Worm (Caenorhabditis elegans) whole organism, L1 larva: ENCODE results near the gene twk-32.

Experiments used
- C16A3.4 ChIP-seq: fragments of 150-350 bp; optimal IDR thresholded peaks from 2 replicates; lab custom pipeline; 2014; ENCODE audit warnings: missing biosample characterization, missing genetic modification characterization
- aha-1 ChIP-seq: fragments of 150-350 bp; optimal IDR thresholded peaks from 2 replicates; lab custom pipeline; 2014; ENCODE audit warnings: missing biosample characterization, missing genetic modification characterization
- aly-2 ChIP-seq: fragments of 150-350 bp; optimal IDR thresholded peaks from 2 replicates; lab custom pipeline; 2014; ENCODE audit warnings: missing biosample characterization, missing genetic modification characterization
- ama-1 ChIP-seq: fragments of 150-350 bp; optimal IDR thresholded peaks from 2 replicates; lab custom pipeline; 2014
- blmp-1 ChIP-seq: fragments of 150-350 bp; optimal IDR thresholded peaks from 2 replicates; lab custom pipeline; 2014; ENCODE audit warnings: missing biosample characterization, missing genetic modification characterization
- ceh-63 ChIP-seq: fragments of 200-800 bp; sonication (Bioruptor generic); optimal IDR thresholded peaks from 2 replicates; lab custom pipeline; 2018; ENCODE audit warnings: mild to moderate bottlenecking, missing genetic modification characterization, missing compliant biosample characterization
- ceh-82 ChIP-seq, 3 experiments: fragments of 150-350 bp in 1 of 3; sonication (generic microtip) in 2 of 3; optimal IDR thresholded peaks; 2 replicates each; lab custom pipeline; 2014 to 2017; ENCODE audit warnings: missing biosample characterization in 3 of 3, missing genetic modification characterization in 3 of 3
- ceh-88 ChIP-seq: fragments of 200-800 bp; sonication (Bioruptor generic); IDR thresholded peaks from 2 replicates; pipeline ENCODE4 v1.3.6; 2022; ENCODE audit warnings: missing genetic modification characterization, missing compliant biosample characterization
- ceh-90 ChIP-seq: sonication (generic microtip); optimal IDR thresholded peaks from 2 replicates; lab custom pipeline; 2016; ENCODE audit warnings: missing genetic modification characterization, missing compliant biosample characterization
- ces-1 ChIP-seq: fragments of 150-350 bp; optimal IDR thresholded peaks from 2 replicates; lab custom pipeline; 2014; ENCODE audit warnings: missing biosample characterization, missing genetic modification reagents, missing genetic modification characterization
- dsc-1 ChIP-seq: sonication (generic microtip); optimal IDR thresholded peaks from 2 replicates; lab custom pipeline; 2016; ENCODE audit warnings: mild to moderate bottlenecking, missing genetic modification characterization, missing compliant biosample characterization
- efl-1 ChIP-seq, 4 experiments: fragments of 150-350 bp; optimal IDR thresholded peaks in 3 of 4; peaks in 1 of 4; 1 replicate in 1 of 4; 2 replicates in 3 of 4; lab custom pipeline; 2014; ENCODE audit warnings: missing biosample characterization in 2 of 4, missing genetic modification characterization in 2 of 4, missing genetic modification reagents in 2 of 4
- efl-3 ChIP-seq: fragments of 200-800 bp; sonication (Bioruptor generic); optimal IDR thresholded peaks from 2 replicates; lab custom pipeline; 2018; ENCODE audit warnings: mild to moderate bottlenecking, missing genetic modification characterization, missing compliant biosample characterization
- egl-13 ChIP-seq: sonication (generic microtip); optimal IDR thresholded peaks from 2 replicates; lab custom pipeline; 2016; ENCODE audit warnings: missing genotype, missing genetic modification reagents, missing genetic modification characterization, missing compliant biosample characterization
- egl-27 ChIP-seq, 2 experiments: fragments of 150-350 bp in 1 of 2; sonication (generic microtip); optimal IDR thresholded peaks; 3 replicates each; lab custom pipeline; 2017 to 2018; ENCODE audit warnings: missing biosample characterization in 2 of 2, missing genetic modification characterization in 2 of 2, missing genetic modification reagents in 2 of 2
- elt-3 ChIP-seq, 6 experiments: fragments of 150-350 bp in 1 of 6; sonication (generic microtip); optimal IDR thresholded peaks; 2 replicates each; lab custom pipeline; 2017 to 2018; ENCODE audit warnings: missing biosample characterization in 6 of 6, missing genetic modification characterization in 6 of 6, inconsistent platforms in 1 of 6
- ets-5 ChIP-seq: fragments of 200-800 bp; sonication (Bioruptor generic); IDR thresholded peaks from 2 replicates; pipeline ENCODE4 v1.3.6; 2022; ENCODE audit warnings: missing genetic modification characterization, missing compliant biosample characterization
- fkh-4 ChIP-seq: sonication (generic microtip); optimal IDR thresholded peaks from 2 replicates; lab custom pipeline; 2016; ENCODE audit warnings: missing compliant biosample characterization, missing genetic modification characterization, borderline replicate concordance
- fkh-8 ChIP-seq: sonication (generic microtip); optimal IDR thresholded peaks from 2 replicates; lab custom pipeline; 2016; ENCODE audit warnings: mild to moderate bottlenecking, missing genetic modification characterization, missing compliant biosample characterization
- fos-1 ChIP-seq: fragments of 150-350 bp; optimal IDR thresholded peaks from 2 replicates; lab custom pipeline; 2014; ENCODE audit warnings: missing biosample characterization, missing genetic modification characterization
- hlh-17 ChIP-seq: fragments of 200-800 bp; sonication (Bioruptor generic); optimal IDR thresholded peaks from 2 replicates; lab custom pipeline; 2018; ENCODE audit warnings: missing genetic modification characterization, mild to moderate bottlenecking, missing compliant biosample characterization, moderate library complexity, borderline replicate concordance
- hlh-4 ChIP-seq: sonication (generic microtip); optimal IDR thresholded peaks from 2 replicates; lab custom pipeline; 2016; ENCODE audit warnings: mild to moderate bottlenecking, missing genetic modification characterization, missing compliant biosample characterization
- jun-1 ChIP-seq: fragments of 150-350 bp; optimal IDR thresholded peaks from 2 replicates; lab custom pipeline; 2014; ENCODE audit warnings: missing biosample characterization, missing genetic modification reagents, missing genetic modification characterization
- lin-13 ChIP-seq: fragments of 150-350 bp; optimal IDR thresholded peaks from 2 replicates; lab custom pipeline; 2014; ENCODE audit warnings: missing biosample characterization, missing genetic modification reagents, missing genetic modification characterization
- lin-14 ChIP-seq: fragments of 200-800 bp; sonication (Bioruptor generic); optimal IDR thresholded peaks from 2 replicates; lab custom pipeline; 2018; ENCODE audit warnings: mild to moderate bottlenecking, missing genetic modification characterization, moderate library complexity, missing compliant biosample characterization
- lin-39 ChIP-seq: fragments of 150-350 bp; optimal IDR thresholded peaks from 2 replicates; lab custom pipeline; 2014; ENCODE audit warnings: missing biosample characterization, missing genetic modification reagents, missing genetic modification characterization
- lir-3 ChIP-seq: sonication (generic microtip); optimal IDR thresholded peaks from 2 replicates; lab custom pipeline; 2016; ENCODE audit warnings: mild to moderate bottlenecking, missing genetic modification characterization, moderate library complexity, missing compliant biosample characterization; ENCODE audit not compliant: poor library complexity
- lsy-2 ChIP-seq, 2 experiments: fragments of 150-350 bp; optimal IDR thresholded peaks; 2 replicates each; lab custom pipeline; 2014; ENCODE audit warnings: missing biosample characterization in 2 of 2, missing genetic modification characterization in 2 of 2
- mab-9 ChIP-seq: fragments of 200-800 bp; sonication (Bioruptor generic); IDR thresholded peaks from 2 replicates; pipeline ENCODE4 v1.3.6; 2022; ENCODE audit warnings: missing genetic modification reagents, missing genetic modification characterization, missing compliant biosample characterization
- mef-2 ChIP-seq: fragments of 150-350 bp; optimal IDR thresholded peaks from 2 replicates; lab custom pipeline; 2014; ENCODE audit warnings: missing biosample characterization, missing genetic modification characterization
- mep-1 ChIP-seq: fragments of 150-350 bp; optimal IDR thresholded peaks from 2 replicates; lab custom pipeline; 2014; ENCODE audit warnings: missing biosample characterization, missing genetic modification characterization
- nhr-11 ChIP-seq: fragments of 150-350 bp; optimal IDR thresholded peaks from 2 replicates; lab custom pipeline; 2014; ENCODE audit warnings: missing biosample characterization, missing genetic modification characterization
- nhr-19 ChIP-seq: fragments of 200-800 bp; sonication (Bioruptor generic); conservative IDR thresholded peaks from 2 replicates; pipeline ENCODE4 v1.3.6; 2022; ENCODE audit warnings: missing genetic modification characterization, missing compliant biosample characterization
- nhr-237 ChIP-seq: fragments of 150-350 bp; optimal IDR thresholded peaks from 2 replicates; lab custom pipeline; 2014; ENCODE audit warnings: missing biosample characterization, missing genetic modification characterization
- nhr-47 ChIP-seq: sonication (generic microtip); optimal IDR thresholded peaks from 2 replicates; lab custom pipeline; 2016; ENCODE audit warnings: mild to moderate bottlenecking, missing genetic modification characterization, moderate library complexity, missing compliant biosample characterization
- nhr-71 ChIP-seq: sonication (generic microtip); optimal IDR thresholded peaks from 2 replicates; lab custom pipeline; 2016; ENCODE audit warnings: mild to moderate bottlenecking, missing genetic modification characterization, moderate library complexity, missing compliant biosample characterization
- nhr-84 ChIP-seq: sonication (generic microtip); optimal IDR thresholded peaks from 2 replicates; lab custom pipeline; 2017; ENCODE audit warnings: missing biosample characterization, missing genetic modification characterization
- nhr-85 ChIP-seq: sonication (generic microtip); peaks from one replicate; lab custom pipeline; 2016; ENCODE audit warnings: missing genetic modification characterization, inconsistent platforms, missing compliant biosample characterization
- pqm-1 ChIP-seq: sonication (generic microtip); optimal IDR thresholded peaks from 3 replicates; lab custom pipeline; 2017; ENCODE audit warnings: missing biosample characterization, missing genetic modification characterization
- rnt-1 ChIP-seq: sonication (generic microtip); optimal IDR thresholded peaks from 2 replicates; lab custom pipeline; 2016; ENCODE audit warnings: mild to moderate bottlenecking, missing genetic modification characterization, moderate library complexity, missing compliant biosample characterization
- skn-1 ChIP-seq: fragments of 150-350 bp; optimal IDR thresholded peaks from 2 replicates; lab custom pipeline; 2014; ENCODE audit warnings: missing biosample characterization, missing genetic modification characterization
- snpc-4 ChIP-seq: fragments of 150-350 bp; optimal IDR thresholded peaks from 2 replicates; lab custom pipeline; 2014; ENCODE audit warnings: missing biosample characterization, missing genetic modification characterization
- sox-4 ChIP-seq: sonication (generic microtip); optimal IDR thresholded peaks from 2 replicates; lab custom pipeline; 2016; ENCODE audit warnings: missing genetic modification characterization, missing compliant biosample characterization
- sptf-1 ChIP-seq: fragments of 150-350 bp; optimal IDR thresholded peaks from 2 replicates; lab custom pipeline; 2014; ENCODE audit warnings: missing biosample characterization, missing genetic modification characterization
- sup-37 ChIP-seq: fragments of 200-800 bp; sonication (Bioruptor generic); optimal IDR thresholded peaks from 2 replicates; lab custom pipeline; 2018; ENCODE audit warnings: mild to moderate bottlenecking, missing genetic modification characterization, missing compliant biosample characterization
- swsn-7 ChIP-seq: sonication (generic microtip); optimal IDR thresholded peaks from 2 replicates; lab custom pipeline; 2016; ENCODE audit warnings: missing genetic modification characterization, missing compliant biosample characterization
- tlp-1 ChIP-seq: fragments of 150-350 bp; optimal IDR thresholded peaks from 2 replicates; lab custom pipeline; 2014; ENCODE audit warnings: missing biosample characterization, missing genetic modification characterization
- unc-30 ChIP-seq: sonication (generic microtip); optimal IDR thresholded peaks from 2 replicates; lab custom pipeline; 2017; ENCODE audit warnings: missing biosample characterization, missing genetic modification characterization
- unc-62 ChIP-seq: fragments of 150-350 bp; optimal IDR thresholded peaks from 2 replicates; lab custom pipeline; 2014; ENCODE audit warnings: missing biosample characterization, missing genetic modification reagents, missing genetic modification characterization
- vab-15 ChIP-seq: sonication (generic microtip); optimal IDR thresholded peaks from 2 replicates; lab custom pipeline; 2017; ENCODE audit warnings: missing genotype, mild to moderate bottlenecking, missing genetic modification characterization, missing compliant biosample characterization
- ztf-11 ChIP-seq, 2 experiments: sonication (generic microtip); optimal IDR thresholded peaks; 2 replicates each; lab custom pipeline; 2016 to 2017; ENCODE audit warnings: missing genetic modification characterization in 2 of 2, missing biosample characterization in 1 of 2, missing compliant biosample characterization in 1 of 2

Gene twk-32

DNA sequence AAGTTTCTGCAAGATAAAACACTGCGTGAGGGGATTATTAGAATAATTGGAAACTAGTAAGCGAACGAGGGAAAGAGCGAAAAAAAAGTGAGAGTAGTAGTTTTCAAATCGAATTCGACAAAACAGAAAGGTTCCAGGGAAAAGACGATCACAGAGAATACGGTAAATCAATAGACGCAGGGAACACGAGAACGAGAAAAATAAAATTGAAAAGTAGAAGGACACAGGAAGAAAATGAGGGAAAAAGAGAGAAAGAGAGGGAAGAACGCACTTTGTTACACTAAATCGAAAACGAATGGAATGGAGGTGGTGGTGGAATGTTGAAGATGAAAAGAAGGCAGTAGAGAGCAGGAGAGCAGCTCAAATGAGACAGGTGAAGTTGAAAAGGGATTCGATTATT lies 10.8 kb downstream of the twk-32 start, which contains the start of gene swan-1:
Gene swan-1 (minus strand): TSS at position 6 of the 400 bp plus-strand sequence.
- TF ChIP-seq egl-27 (tag; optimal IDR thresholded peaks at IDR 0.05; lab: Kevin White, UChicago) (no peak), rnt-1 (tag; lab: Kevin White, UChicago) (peak; percentile 26), sox-4 (no peak), elt-3 (tag; optimal IDR thresholded peaks at IDR 0.05; lab: Kevin White, UChicago) (no peak), efl-1 (optimal IDR thresholded peaks at IDR 0.05; lab: Kevin White, UChicago) (peak in 1 of 2 experiments; percentile 18), efl-1 (GFP tag; optimal IDR thresholded peaks at IDR 0.05 in 1 of 2; lab: Kevin White, UChicago) (peak in 1 of 2 experiments; percentile 86), lin-14 (GFP tag; lab: Kevin White, UChicago) (peak; percentile 84), egl-13 (tag; lab: Kevin White, UChicago) (no peak), nhr-19 (peak; percentile 14; the same call in 1 of the 2 replicates), tlp-1 (tag; lab: Kevin White, UChicago) (no peak), blmp-1 (tag; lab: Kevin White, UChicago) (peak; percentile 69), ceh-82 (tag; optimal IDR thresholded peaks at IDR 0.05; lab: Kevin White, UChicago) (no peak), sup-37 (no peak), dsc-1 (tag; lab: Kevin White, UChicago) (peak; percentile 13), fkh-8 (tag; lab: Kevin White, UChicago) (no peak), pqm-1 (no peak), unc-30 (tag; lab: Kevin White, UChicago) (no peak), ceh-88 (GFP tag; lab: Robert Waterston, UW) (no peak), ets-5 (GFP tag; lab: Robert Waterston, UW) (no peak), snpc-4 (tag; lab: Kevin White, UChicago) (no peak), lsy-2 (tag; optimal IDR thresholded peaks at IDR 0.05; lab: Kevin White, UChicago) (peak in 1 of 2 experiments; percentile 14), vab-15 (tag; lab: Kevin White, UChicago) (no peak), jun-1 (tag; lab: Kevin White, UChicago) (no peak), nhr-71 (peak; percentile 10), ztf-11 (tag; optimal IDR thresholded peaks at IDR 0.05; lab: Kevin White, UChicago) (no peak), lin-39 (tag; lab: Kevin White, UChicago) (no peak), ceh-90 (tag; lab: Kevin White, UChicago) (no peak), nhr-85 (peak; percentile 55), sptf-1 (tag; lab: Kevin White, UChicago) (no peak), lin-13 (no peak), ces-1 (GFP tag; lab: Kevin White, UChicago) (no peak), lir-3 (no peak), nhr-237 (no peak), swsn-7 (no peak), aly-2 (tag; lab: Kevin White, UChicago) (no peak)

DNA sequence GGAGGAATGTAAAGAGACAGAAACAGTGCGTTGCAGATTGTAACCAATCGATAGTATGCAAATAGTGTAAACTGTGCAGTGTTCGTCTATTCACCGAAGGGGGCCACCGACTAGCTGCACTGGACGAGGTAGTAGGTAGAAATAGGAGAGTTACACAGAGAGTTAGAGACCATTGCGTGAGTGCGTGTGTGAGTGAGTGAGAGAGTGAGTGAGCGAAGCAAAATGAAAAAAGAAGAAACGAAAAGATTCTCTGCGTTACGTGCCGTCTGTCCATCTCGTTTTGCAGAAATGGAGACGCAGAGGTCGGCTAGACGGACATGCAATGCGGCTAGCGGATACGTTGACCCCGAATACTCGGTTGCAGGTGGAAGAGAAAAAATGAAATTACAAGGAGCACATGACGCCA lies 12.0 kb downstream of the twk-32 start:
- TF ChIP-seq tlp-1 (tag; lab: Kevin White, UChicago) (no peak), skn-1 (tag; lab: Kevin White, UChicago) (peak; percentile 8), aha-1 (tag; lab: Kevin White, UChicago) (no peak), efl-1 (optimal IDR thresholded peaks at IDR 0.05; lab: Kevin White, UChicago) (peak; percentile 55 to 77), efl-1 (GFP tag; optimal IDR thresholded peaks at IDR 0.05 in 1 of 2; lab: Kevin White, UChicago) (peak; percentile 14 to 93), nhr-84 (tag; lab: Kevin White, UChicago) (no peak), vab-15 (tag; lab: Kevin White, UChicago) (no peak), ceh-63 (GFP tag; lab: Kevin White, UChicago) (no peak), lin-39 (tag; lab: Kevin White, UChicago) (no peak), unc-30 (tag; lab: Kevin White, UChicago) (no peak), unc-62 (no peak), nhr-71 (peak; percentile 74), mab-9 (GFP tag; lab: Robert Waterston, UW) (no peak), efl-3 (GFP tag; lab: Kevin White, UChicago) (no peak), dsc-1 (tag; lab: Kevin White, UChicago) (peak; percentile 14), pqm-1 (no peak), mef-2 (tag; lab: Kevin White, UChicago) (no peak), nhr-11 (tag; lab: Kevin White, UChicago) (no peak), fos-1 (tag; lab: Kevin White, UChicago) (peak; percentile 56), ces-1 (GFP tag; lab: Kevin White, UChicago) (no peak), nhr-47 (tag; lab: Kevin White, UChicago) (peak; percentile 61), fkh-4 (tag; lab: Kevin White, UChicago) (no peak), hlh-17 (GFP tag; lab: Kevin White, UChicago) (no peak), egl-27 (tag; optimal IDR thresholded peaks at IDR 0.05; lab: Kevin White, UChicago) (no peak), C16A3.4 (peak; percentile 51), mep-1 (peak; percentile 83), lin-13 (peak; percentile 53), ama-1 (lab: Kevin White, UChicago) (no peak), hlh-4 (tag; lab: Kevin White, UChicago) (no peak)
